Worm (Caenorhabditis elegans) whole organism, L3 larva: Measurements from ENCODE around the gene srh-231.

Source experiments
- ZK546.5 ChIP-seq: sonication (generic microtip); optimal IDR thresholded peaks from 2 replicates; lab custom pipeline; 2017; ENCODE audit warnings: missing biosample characterization, missing genetic modification characterization
- aly-2 ChIP-seq: fragments of 150-350 bp; optimal IDR thresholded peaks from 2 replicates; lab custom pipeline; 2014; ENCODE audit warnings: missing biosample characterization, missing genetic modification characterization
- ama-1 ChIP-seq: fragments of 150-350 bp; optimal IDR thresholded peaks from 2 replicates; lab custom pipeline; 2018
- ceh-28 ChIP-seq: fragments of 150-350 bp; optimal IDR thresholded peaks from 2 replicates; lab custom pipeline; 2014; ENCODE audit warnings: missing biosample characterization, missing genetic modification reagents, missing genetic modification characterization
- ceh-82 ChIP-seq: fragments of 150-350 bp; optimal IDR thresholded peaks from 2 replicates; lab custom pipeline; 2014; ENCODE audit warnings: missing biosample characterization, missing genetic modification characterization
- ceh-9 ChIP-seq: sonication (generic microtip); optimal IDR thresholded peaks from 2 replicates; lab custom pipeline; 2018; ENCODE audit warnings: missing biosample characterization, missing genetic modification characterization
- daf-12 ChIP-seq: fragments of 150-350 bp; optimal IDR thresholded peaks from 2 replicates; lab custom pipeline; 2014; ENCODE audit warnings: missing biosample characterization, missing genetic modification reagents, missing genetic modification characterization
- egl-27 ChIP-seq: sonication (generic microtip); optimal IDR thresholded peaks from 4 replicates; lab custom pipeline; 2017; ENCODE audit warnings: missing biosample characterization, missing genetic modification reagents, missing genetic modification characterization
- elt-1 ChIP-seq: fragments of 150-350 bp; optimal IDR thresholded peaks from 2 replicates; lab custom pipeline; 2014; ENCODE audit warnings: missing biosample characterization, missing genetic modification characterization
- elt-2 ChIP-seq: sonication (generic microtip); optimal IDR thresholded peaks from 2 replicates; lab custom pipeline; 2016; ENCODE audit warnings: missing genetic modification reagents, mild to moderate bottlenecking, missing genetic modification characterization, missing compliant biosample characterization
- elt-3 ChIP-seq, 3 experiments: fragments of 150-350 bp in 1 of 3; sonication (generic microtip) in 2 of 3; optimal IDR thresholded peaks; 2 replicates in 2 of 3; 4 replicates in 1 of 3; lab custom pipeline; 2014 to 2017; ENCODE audit warnings: missing biosample characterization in 3 of 3, missing genetic modification characterization in 3 of 3
- fkh-10 ChIP-seq: sonication (generic microtip); optimal IDR thresholded peaks from 2 replicates; lab custom pipeline; 2017; ENCODE audit warnings: missing biosample characterization, missing genetic modification reagents, missing genetic modification characterization
- fkh-2 ChIP-seq: fragments of 150-350 bp; optimal IDR thresholded peaks from 2 replicates; lab custom pipeline; 2014; ENCODE audit warnings: missing biosample characterization, missing genetic modification reagents, missing genetic modification characterization
- fos-1 ChIP-seq: fragments of 150-350 bp; optimal IDR thresholded peaks from 2 replicates; lab custom pipeline; 2014; ENCODE audit warnings: missing biosample characterization, missing genetic modification characterization
- jun-1 ChIP-seq: fragments of 150-350 bp; optimal IDR thresholded peaks from 2 replicates; lab custom pipeline; 2014; ENCODE audit warnings: missing biosample characterization, missing genetic modification reagents, missing genetic modification characterization
- lin-15B ChIP-seq: fragments of 150-350 bp; optimal IDR thresholded peaks from 2 replicates; lab custom pipeline; 2014; ENCODE audit warnings: missing biosample characterization, missing genetic modification characterization
- lin-39 ChIP-seq: fragments of 150-350 bp; optimal IDR thresholded peaks from 2 replicates; lab custom pipeline; 2018; ENCODE audit warnings: missing biosample characterization, missing genetic modification reagents, missing genetic modification characterization
- lsy-12 ChIP-seq: sonication (generic microtip); optimal IDR thresholded peaks from 2 replicates; lab custom pipeline; 2016; ENCODE audit warnings: mild to moderate bottlenecking, missing genetic modification characterization, missing compliant biosample characterization
- mdl-1 ChIP-seq: fragments of 150-350 bp; optimal IDR thresholded peaks from 2 replicates; lab custom pipeline; 2014; ENCODE audit warnings: missing biosample characterization, missing genetic modification characterization
- mml-1 ChIP-seq: fragments of 150-350 bp; sonication (generic microtip); optimal IDR thresholded peaks from 3 replicates; lab custom pipeline; 2014; ENCODE audit warnings: missing biosample characterization, missing genetic modification characterization
- nfya-1 ChIP-seq: sonication (generic microtip); optimal IDR thresholded peaks from 2 replicates; lab custom pipeline; 2017; ENCODE audit warnings: missing genetic modification characterization, mild to moderate bottlenecking, missing compliant biosample characterization, antibody characterized with exemption, moderate library complexity; ENCODE audit not compliant: insufficient read depth
- nhr-11 ChIP-seq: fragments of 150-350 bp; optimal IDR thresholded peaks from 2 replicates; lab custom pipeline; 2014; ENCODE audit warnings: missing biosample characterization, missing genetic modification characterization
- nhr-237 ChIP-seq: fragments of 150-350 bp; optimal IDR thresholded peaks from 2 replicates; lab custom pipeline; 2014; ENCODE audit warnings: missing biosample characterization, missing genetic modification characterization
- nhr-25 ChIP-seq: sonication (generic microtip); optimal IDR thresholded peaks from 2 replicates; lab custom pipeline; 2017; ENCODE audit warnings: missing biosample characterization, missing genetic modification characterization
- nhr-43 ChIP-seq: sonication (generic microtip); optimal IDR thresholded peaks from 2 replicates; lab custom pipeline; 2016; ENCODE audit warnings: mild to moderate bottlenecking, missing genetic modification characterization, missing compliant biosample characterization; ENCODE audit not compliant: poor library complexity, severe bottlenecking
- nhr-77 ChIP-seq: fragments of 150-350 bp; optimal IDR thresholded peaks from 2 replicates; lab custom pipeline; 2014; ENCODE audit warnings: missing biosample characterization, missing genetic modification characterization
- pha-4 ChIP-seq: fragments of 150-350 bp; optimal IDR thresholded peaks from 2 replicates; lab custom pipeline; 2014; ENCODE audit warnings: missing biosample characterization, missing genetic modification reagents, missing genetic modification characterization
- pqm-1 ChIP-seq: fragments of 150-350 bp; optimal IDR thresholded peaks from 2 replicates; lab custom pipeline; 2017; ENCODE audit warnings: missing biosample characterization, missing genetic modification characterization, inconsistent platforms
- sea-2 ChIP-seq: fragments of 150-350 bp; sonication (generic microtip); optimal IDR thresholded peaks from 4 replicates; lab custom pipeline; 2014; ENCODE audit warnings: missing biosample characterization, missing genetic modification reagents, missing genetic modification characterization
- skn-1 ChIP-seq: fragments of 150-350 bp; optimal IDR thresholded peaks from 2 replicates; lab custom pipeline; 2014; ENCODE audit warnings: missing biosample characterization, missing genetic modification characterization
- snpc-4 ChIP-seq: fragments of 150-350 bp; optimal IDR thresholded peaks from 2 replicates; lab custom pipeline; 2014; ENCODE audit warnings: missing biosample characterization, missing genetic modification characterization
- unc-39 ChIP-seq: sonication (generic microtip); optimal IDR thresholded peaks from 4 replicates; lab custom pipeline; 2017; ENCODE audit warnings: missing biosample characterization, missing genetic modification characterization
- zag-1 ChIP-seq: fragments of 150-350 bp; optimal IDR thresholded peaks from 2 replicates; lab custom pipeline; 2014; ENCODE audit warnings: missing biosample characterization, missing genetic modification characterization
- ztf-4 ChIP-seq: fragments of 150-350 bp; optimal IDR thresholded peaks from 2 replicates; lab custom pipeline; 2014; ENCODE audit warnings: missing biosample characterization, missing genetic modification characterization

The srh-231 gene

DNA sequence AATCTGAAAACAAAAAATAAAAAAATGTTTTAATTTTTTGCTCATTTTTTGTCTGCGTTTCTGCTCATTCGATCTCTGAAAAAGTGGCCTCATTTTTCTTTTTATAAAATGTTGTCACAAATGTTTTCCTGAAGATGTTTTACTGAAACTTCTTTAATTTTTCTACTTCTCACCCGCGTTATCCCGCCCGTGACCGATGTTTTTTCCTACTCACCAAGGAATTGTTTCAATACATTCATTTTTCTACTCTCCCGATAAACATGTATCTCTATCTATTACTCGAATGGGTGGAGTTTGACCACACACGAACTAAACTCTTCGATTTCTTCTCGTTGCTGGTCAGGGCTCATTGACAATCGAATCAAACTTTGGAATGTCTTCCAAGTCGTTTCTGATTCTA is 21.2 kb downstream of the srh-231 start, which contains the start of gene F10G2.2:
F10G2.2 (plus strand) TSS at position 301 of the 400 bp plus-strand sequence.
- TF ChIP-seq aly-2 (tag; lab: Kevin White, UChicago): no peak
- no peak for TF ChIP-seq ceh-28 (tag; lab: Kevin White, UChicago)
- TF ChIP-seq lin-39: no peak
- no peak for TF ChIP-seq ceh-82 (tag; lab: Kevin White, UChicago)
- TF ChIP-seq nfya-1: no peak
- no peak for TF ChIP-seq zag-1 (tag; lab: Kevin White, UChicago)
- no peak for TF ChIP-seq mml-1
- TF ChIP-seq nhr-43 (tag; lab: Kevin White, UChicago): no peak
- TF ChIP-seq elt-3 (tag; optimal IDR thresholded peaks at IDR 0.05; lab: Kevin White, UChicago): no peak
- TF ChIP-seq pha-4 (tag; lab: Kevin White, UChicago): no peak
- no peak for TF ChIP-seq nhr-11
- no peak for TF ChIP-seq skn-1 (tag; lab: Kevin White, UChicago)
- TF ChIP-seq egl-27 (tag; lab: Kevin White, UChicago): no peak
- no peak for TF ChIP-seq lsy-12 (tag; lab: Kevin White, UChicago)
- TF ChIP-seq jun-1 (tag; lab: Kevin White, UChicago): no peak
- no peak for TF ChIP-seq fos-1 (tag; lab: Kevin White, UChicago)
- TF ChIP-seq ztf-4 (tag; lab: Kevin White, UChicago): no peak
- no peak for TF ChIP-seq lin-15B
- TF ChIP-seq fkh-10: no peak
- TF ChIP-seq nhr-25 (tag; lab: Kevin White, UChicago): no peak
- TF ChIP-seq, all 47 proteins: peak for 0

DNA sequence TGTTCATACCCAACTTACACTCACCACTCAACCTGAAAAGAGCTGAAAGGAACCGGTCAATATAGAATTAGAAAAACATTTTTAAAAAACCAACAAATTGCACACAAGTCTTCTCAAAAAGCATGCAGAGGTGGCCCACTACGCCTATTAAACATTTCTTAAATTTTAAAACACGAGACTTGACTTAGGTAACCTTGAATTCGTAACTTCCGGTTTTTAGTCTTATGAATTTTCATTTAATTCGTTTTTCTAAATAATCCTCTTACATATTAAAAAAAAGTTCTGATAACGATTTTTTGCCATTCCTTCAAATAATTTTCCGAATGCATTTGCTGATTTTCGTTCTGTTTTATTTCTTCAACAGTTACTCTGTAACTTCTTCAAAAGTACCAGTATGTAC is 23.9 kb downstream of the srh-231 start, which contains the start of gene clec-7:
clec-7 (plus strand) TSS at position 301 of the 400 bp plus-strand sequence.
- TF ChIP-seq unc-39 (no peak), elt-2 (peak; percentile 2)

DNA sequence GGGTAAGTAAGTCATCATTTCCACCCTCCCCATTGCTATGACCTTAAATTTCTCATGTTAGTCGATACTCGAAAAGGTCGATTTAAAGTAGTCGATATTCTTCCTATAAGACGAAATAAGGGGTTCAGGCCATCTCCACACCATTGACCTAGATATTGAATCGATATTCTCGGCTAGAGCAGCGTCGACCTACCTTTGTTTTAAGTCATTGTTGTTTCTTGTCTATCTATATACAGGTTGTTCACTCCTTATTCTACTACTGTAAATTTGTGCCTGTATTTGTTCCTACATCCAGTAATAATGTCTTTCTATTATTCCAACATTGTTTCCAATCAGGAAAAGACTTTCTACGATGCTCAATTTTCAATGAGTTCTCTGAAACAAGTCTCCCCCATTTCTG is 25.1 kb downstream of the srh-231 start, which contains the start of gene F10G2.4:
F10G2.4 (plus strand) TSS at position 301 of the 400 bp plus-strand sequence.
- TF ChIP-seq unc-39 (no peak), mdl-1 (tag; lab: Kevin White, UChicago) (no peak), lin-15B (no peak)

DNA sequence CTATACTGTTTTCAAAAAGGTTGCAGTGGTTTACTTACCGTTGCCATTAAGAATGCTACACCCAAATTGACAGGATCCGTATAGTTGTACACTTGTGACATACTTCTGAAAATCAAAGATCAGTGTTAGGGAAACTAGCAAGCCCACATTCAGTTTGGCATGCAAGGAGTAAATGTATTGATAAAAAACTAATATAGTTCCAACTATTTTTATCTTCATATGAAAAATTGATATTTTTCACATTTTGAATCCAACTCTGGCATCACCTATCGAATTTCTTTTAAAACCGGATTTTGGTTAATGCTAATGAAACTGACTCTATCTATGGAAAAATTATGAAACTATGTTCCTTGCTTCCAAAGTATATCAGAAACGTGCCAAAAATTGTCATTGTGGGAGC is 26.8 kb downstream of the srh-231 start, which contains the start of gene srx-92:
srx-92 (minus strand) TSS at position 101 of the 400 bp plus-strand sequence.
- no peak for TF ChIP-seq snpc-4 (tag; lab: Kevin White, UChicago)
- TF ChIP-seq ama-1 (lab: Kevin White, UChicago): no peak
- TF ChIP-seq pqm-1 (tag; lab: Kevin White, UChicago): no peak

DNA sequence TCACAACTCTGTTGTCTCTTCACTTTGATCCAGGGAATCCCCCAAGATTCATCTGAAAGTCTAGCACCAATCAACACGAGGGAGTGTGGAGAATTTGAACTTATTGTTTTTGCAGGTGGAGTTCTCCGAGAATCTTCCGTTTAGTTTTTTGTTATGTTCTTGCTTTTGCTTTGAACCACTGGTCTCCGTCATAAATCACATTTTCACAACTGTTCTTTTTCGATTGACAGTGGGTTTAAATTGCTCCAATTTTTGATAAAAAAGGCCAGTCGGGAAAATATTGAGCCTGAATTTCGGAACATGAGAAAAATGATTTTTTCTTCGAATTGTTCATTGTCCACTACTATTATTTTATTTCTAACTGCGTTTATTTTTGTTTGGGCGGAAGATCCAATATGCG is 30.1 kb downstream of the srh-231 start, which contains the start of gene F10G2.10:
F10G2.10 (plus strand) TSS at position 301 of the 400 bp plus-strand sequence.
- TF ChIP-seq lin-39 (no peak), nhr-11 (no peak), jun-1 (tag; lab: Kevin White, UChicago) (no peak), ztf-4 (tag; lab: Kevin White, UChicago) (no peak), ceh-9 (tag; lab: Kevin White, UChicago) (no peak), nhr-77 (no peak)
- TF ChIP-seq, all 47 proteins: peak for 0

DNA sequence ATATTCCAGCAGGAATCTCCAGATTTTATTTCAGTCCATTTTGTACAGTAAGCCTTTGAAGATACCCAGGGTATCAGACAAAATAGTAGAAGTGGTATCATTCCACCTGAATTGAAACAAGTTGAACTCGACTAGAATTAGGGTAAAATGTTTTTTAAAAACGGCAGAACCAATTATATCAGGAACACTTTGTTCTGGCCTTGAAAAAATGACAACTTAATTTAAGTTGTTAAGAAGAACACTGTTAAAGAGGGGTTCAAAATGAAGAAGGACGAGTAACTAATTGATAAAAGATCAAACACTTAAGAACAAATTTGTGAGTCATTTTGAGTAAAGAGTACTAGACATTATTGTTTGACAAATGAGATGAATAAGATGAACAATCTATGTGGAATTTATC is 31.1 kb downstream of the srh-231 start, which contains the start of gene lmd-4:
lmd-4 (minus strand) TSS at position 101 of the 400 bp plus-strand sequence.
- TF ChIP-seq ZK546.5 (tag; lab: Kevin White, UChicago) (no peak), nhr-237 (tag; lab: Kevin White, UChicago) (no peak), pha-4 (tag; lab: Kevin White, UChicago) (no peak), ztf-4 (tag; lab: Kevin White, UChicago) (no peak), lin-15B (no peak), fkh-2 (no peak), zag-1 (tag; lab: Kevin White, UChicago) (no peak), sea-2 (no peak), ama-1 (lab: Kevin White, UChicago) (no peak), lsy-12 (tag; lab: Kevin White, UChicago) (no peak), mml-1 (no peak), fos-1 (tag; lab: Kevin White, UChicago) (no peak), daf-12 (tag; lab: Kevin White, UChicago) (no peak), elt-3 (tag; optimal IDR thresholded peaks at IDR 0.05; lab: Kevin White, UChicago) (no peak), pqm-1 (tag; lab: Kevin White, UChicago) (no peak), egl-27 (tag; lab: Kevin White, UChicago) (no peak), nhr-77 (no peak), elt-1 (no peak), ceh-28 (tag; lab: Kevin White, UChicago) (no peak)
